Worm (Caenorhabditis elegans) whole organism, young adult: ENCODE measurements around the gene sod-3.

ENCODE experiments used
- B0019.2 ChIP-seq: fragments of 200-800 bp; sonication (Bioruptor generic); conservative IDR thresholded peaks from 2 replicates; pipeline ENCODE4 v1.3.6; 2022; ENCODE audit warnings: missing genetic modification reagents, missing genetic modification characterization, missing compliant biosample characterization
- F33H1.4 ChIP-seq: fragments of 200-800 bp; sonication (Bioruptor generic); IDR thresholded peaks from 2 replicates; pipeline ENCODE4 v1.3.6; 2022; ENCODE audit warnings: missing genetic modification reagents, missing genetic modification characterization, missing compliant biosample characterization
- F57A8.1 ChIP-seq: fragments of 200-800 bp; sonication (Bioruptor generic); optimal IDR thresholded peaks from 2 replicates; lab custom pipeline; 2018; ENCODE audit warnings: mild to moderate bottlenecking, missing genetic modification characterization, moderate library complexity, missing compliant biosample characterization
- K11D2.4 ChIP-seq: fragments of 200-800 bp; sonication (Bioruptor generic); IDR thresholded peaks from 2 replicates; pipeline ENCODE4 v1.3.6; 2022; ENCODE audit warnings: missing genetic modification reagents, missing genetic modification characterization, missing compliant biosample characterization
- T26A5.8 ChIP-seq: sonication (generic microtip); optimal IDR thresholded peaks from 2 replicates; lab custom pipeline; 2016; ENCODE audit warnings: missing genetic modification characterization, missing compliant biosample characterization
- Y79H2A.3 ChIP-seq: fragments of 200-800 bp; sonication (Bioruptor generic); conservative IDR thresholded peaks from 2 replicates; pipeline ENCODE4 v1.3.6; 2022; ENCODE audit warnings: missing genetic modification reagents, missing genetic modification characterization, missing compliant biosample characterization
- bed-1 ChIP-seq: fragments of 200-800 bp; sonication (Bioruptor generic); IDR thresholded peaks from 2 replicates; pipeline ENCODE4 v1.3.6; 2022; ENCODE audit warnings: missing genetic modification reagents, missing genetic modification characterization, missing compliant biosample characterization
- bed-2 ChIP-seq: fragments of 200-800 bp; sonication (Bioruptor generic); IDR thresholded peaks from 2 replicates; pipeline ENCODE4 v1.3.6; 2022; ENCODE audit warnings: missing genetic modification reagents, missing genetic modification characterization, missing compliant biosample characterization
- cebp-1 ChIP-seq, 2 experiments: fragments of 200-800 bp in 1 of 2; sonication (Bioruptor generic) in 1 of 2; sonication (generic microtip) in 1 of 2; IDR thresholded peaks in 1 of 2; optimal IDR thresholded peaks in 1 of 2; 2 replicates each; pipeline versions ENCODE4 v1.3.6 to Lab custom; 2017 to 2022; ENCODE audit warnings: missing compliant biosample characterization in 2 of 2, missing genetic modification characterization in 2 of 2, mild to moderate bottlenecking in 1 of 2, missing genetic modification reagents in 1 of 2, moderate library complexity in 1 of 2
- ceh-100 ChIP-seq: fragments of 200-800 bp; sonication (Bioruptor generic); IDR thresholded peaks from 2 replicates; pipeline ENCODE4 v1.3.6; 2022; ENCODE audit warnings: missing genetic modification reagents, missing genetic modification characterization, missing compliant biosample characterization
- ceh-58 ChIP-seq: fragments of 200-800 bp; sonication (Bioruptor generic); IDR thresholded peaks from 2 replicates; pipeline ENCODE4 v1.3.6; 2022; ENCODE audit warnings: missing genetic modification characterization, missing compliant biosample characterization
- ceh-91 ChIP-seq: fragments of 200-800 bp; sonication (Bioruptor generic); IDR thresholded peaks from 2 replicates; pipeline ENCODE4 v1.3.6; 2022; ENCODE audit warnings: missing genetic modification reagents, missing genetic modification characterization, missing compliant biosample characterization
- chd-7 ChIP-seq: sonication (generic microtip); optimal IDR thresholded peaks from 2 replicates; lab custom pipeline; 2016; ENCODE audit warnings: mild to moderate bottlenecking, missing genetic modification characterization, moderate library complexity, missing compliant biosample characterization
- dpl-1 ChIP-seq: fragments of 150-350 bp; optimal IDR thresholded peaks from 2 replicates; lab custom pipeline; 2014; ENCODE audit warnings: missing biosample characterization, missing genetic modification reagents, missing genetic modification characterization
- gei-17 ChIP-seq: fragments of 200-800 bp; sonication (Bioruptor generic); optimal IDR thresholded peaks from 2 replicates; lab custom pipeline; 2018; ENCODE audit warnings: mild to moderate bottlenecking, missing genetic modification characterization, missing compliant biosample characterization
- hlh-26 ChIP-seq: fragments of 200-800 bp; sonication (Bioruptor generic); conservative IDR thresholded peaks from 2 replicates; pipeline ENCODE4 v1.3.6; 2022; ENCODE audit warnings: missing genetic modification reagents, missing genetic modification characterization, missing compliant biosample characterization
- hsf-1 ChIP-seq: fragments of 200-800 bp; sonication (Bioruptor generic); IDR thresholded peaks from 2 replicates; pipeline ENCODE4 v1.3.6; 2022; ENCODE audit warnings: missing genetic modification reagents, missing genetic modification characterization, missing compliant biosample characterization
- lag-1 ChIP-seq: fragments of 200-800 bp; sonication (Bioruptor generic); IDR thresholded peaks from 2 replicates; pipeline ENCODE4 v1.3.6; 2022; ENCODE audit warnings: missing genetic modification reagents, missing genetic modification characterization, missing compliant biosample characterization
- madf-10 ChIP-seq: sonication (generic microtip); optimal IDR thresholded peaks from 2 replicates; lab custom pipeline; 2016; ENCODE audit warnings: mild to moderate bottlenecking, missing genetic modification characterization, missing compliant biosample characterization
- madf-8 ChIP-seq: fragments of 200-800 bp; sonication (Bioruptor generic); conservative IDR thresholded peaks from 2 replicates; pipeline ENCODE4 v1.3.6; 2022; ENCODE audit warnings: missing genetic modification reagents, missing genetic modification characterization, missing compliant biosample characterization
- mes-4 ChIP-seq: sonication (generic microtip); optimal IDR thresholded peaks from 2 replicates; lab custom pipeline; 2016; ENCODE audit warnings: missing genotype, missing genetic modification characterization, missing compliant biosample characterization
- nfya-1 ChIP-seq: sonication (generic microtip); optimal IDR thresholded peaks from 2 replicates; lab custom pipeline; 2017; ENCODE audit warnings: antibody characterized with exemption, missing compliant biosample characterization, missing genetic modification characterization, borderline replicate concordance; ENCODE audit not compliant: insufficient read depth
- nfya-2 ChIP-seq: fragments of 200-800 bp; sonication (Bioruptor generic); IDR thresholded peaks from 2 replicates; pipeline ENCODE4 v1.3.6; 2022; ENCODE audit warnings: missing genetic modification reagents, missing genetic modification characterization, missing compliant biosample characterization
- nhr-179 ChIP-seq: sonication (generic microtip); optimal IDR thresholded peaks from 2 replicates; lab custom pipeline; 2016; ENCODE audit warnings: mild to moderate bottlenecking, missing genetic modification characterization, missing compliant biosample characterization
- nhr-27 ChIP-seq: fragments of 200-800 bp; sonication (Bioruptor generic); optimal IDR thresholded peaks from 2 replicates; lab custom pipeline; 2018; ENCODE audit warnings: mild to moderate bottlenecking, missing genetic modification characterization, moderate library complexity, missing compliant biosample characterization
- pbrm-1 ChIP-seq: fragments of 200-800 bp; sonication (Bioruptor generic); IDR thresholded peaks from 2 replicates; pipeline ENCODE4 v1.3.6; 2022; ENCODE audit warnings: missing genetic modification reagents, missing genetic modification characterization, missing compliant biosample characterization
- rcor-1 ChIP-seq: fragments of 200-800 bp; sonication (Bioruptor generic); IDR thresholded peaks from 2 replicates; pipeline ENCODE4 v1.3.6; 2022; ENCODE audit warnings: missing genetic modification reagents, missing genetic modification characterization, missing compliant biosample characterization
- sdz-38 ChIP-seq: sonication (generic microtip); optimal IDR thresholded peaks from 2 replicates; lab custom pipeline; 2016; ENCODE audit warnings: missing genotype, missing genetic modification characterization, missing compliant biosample characterization
- snpc-1.1 ChIP-seq: sonication (generic microtip); optimal IDR thresholded peaks from 2 replicates; lab custom pipeline; 2017; ENCODE audit warnings: missing genetic modification characterization, mild to moderate bottlenecking, missing compliant biosample characterization, antibody characterized with exemption, moderate library complexity, missing genotype, missing genetic modification reagents; ENCODE audit not compliant: insufficient read depth
- snpc-4 ChIP-seq, 5 experiments: fragments of 150-350 bp in 1 of 5; sonication (generic microtip) in 4 of 5; optimal IDR thresholded peaks; 2 replicates each; lab custom pipeline; 2014 to 2018; ENCODE audit warnings: missing genetic modification characterization in 5 of 5, missing biosample characterization in 3 of 5, antibody characterized with exemption in 2 of 5, mild to moderate bottlenecking in 2 of 5, missing compliant biosample characterization in 2 of 5, missing genotype in 2 of 5, moderate library complexity in 2 of 5, missing genetic modification reagents in 1 of 5
- somi-1 ChIP-seq: fragments of 200-800 bp; sonication (Bioruptor generic); optimal IDR thresholded peaks from 2 replicates; lab custom pipeline; 2018; ENCODE audit warnings: mild to moderate bottlenecking, missing genetic modification characterization, missing compliant biosample characterization
- sptf-2 ChIP-seq: fragments of 200-800 bp; sonication (Bioruptor generic); optimal IDR thresholded peaks from 2 replicates; lab custom pipeline; 2018; ENCODE audit warnings: mild to moderate bottlenecking, missing genetic modification characterization, missing compliant biosample characterization
- ztf-18 ChIP-seq: sonication (generic microtip); optimal IDR thresholded peaks from 2 replicates; lab custom pipeline; 2016; ENCODE audit warnings: missing genotype, mild to moderate bottlenecking, missing genetic modification characterization, missing compliant biosample characterization
- ztf-25 ChIP-seq: fragments of 200-800 bp; sonication (Bioruptor generic); IDR thresholded peaks from 2 replicates; pipeline ENCODE4 v1.3.6; 2022; ENCODE audit warnings: missing genetic modification reagents, missing genetic modification characterization, missing compliant biosample characterization
- ztf-28 ChIP-seq: fragments of 200-800 bp; sonication (Bioruptor generic); IDR thresholded peaks from 2 replicates; pipeline ENCODE4 v1.3.6; 2022; ENCODE audit warnings: missing genetic modification reagents, missing genetic modification characterization, missing compliant biosample characterization

sod-3 gene

ce11 chrX:17092416-17092815 is at the start of gene sod-3:
sod-3 (plus strand) TSS chrX:17092753.
- TF ChIP-seq nhr-27 (no peak), ceh-58 (no peak), ceh-100 (GFP tag; lab: Robert Waterston, UW) (no peak), bed-2 (GFP tag; lab: Robert Waterston, UW) (no peak), bed-1 (GFP tag; lab: Robert Waterston, UW) (no peak), cebp-1 (GFP tag; IDR thresholded peaks at IDR 0.05; lab: Robert Waterston, UW) (no peak), cebp-1 (tag; optimal IDR thresholded peaks at IDR 0.05; lab: Kevin White, UChicago) (no peak), madf-10 (tag; lab: Kevin White, UChicago) (no peak), somi-1 (GFP tag; lab: Kevin White, UChicago) (no peak), mes-4 (tag; lab: Kevin White, UChicago) (no peak), ztf-18 (tag; lab: Kevin White, UChicago) (no peak), snpc-1.1 (no peak), ceh-91 (no peak), dpl-1 (GFP tag; lab: Kevin White, UChicago) (no peak), B0019.2 (GFP tag; lab: Robert Waterston, UW) (no peak), ztf-28 (GFP tag; lab: Robert Waterston, UW) (no peak), snpc-4 (GFP tag; optimal IDR thresholded peaks at IDR 0.05; lab: Kevin White, UChicago) (no peak), snpc-4 (tag; optimal IDR thresholded peaks at IDR 0.05; lab: Kevin White, UChicago) (no peak), nhr-179 (no peak), K11D2.4 (no peak), hlh-26 (GFP tag; lab: Robert Waterston, UW) (no peak)
- TF ChIP-seq, all 124 proteins: peak for 0

- TF ChIP-seq lag-1 (GFP tag; lab: Robert Waterston, UW) (no peak), rcor-1 (no peak), nfya-2 (GFP tag; lab: Robert Waterston, UW) (no peak), T26A5.8 (tag; lab: Kevin White, UChicago) (no peak), sptf-2 (GFP tag; lab: Kevin White, UChicago) (no peak), bed-2 (GFP tag; lab: Robert Waterston, UW) (no peak), ztf-25 (GFP tag; lab: Robert Waterston, UW) (no peak), F57A8.1 (no peak), nfya-1 (tag; lab: Kevin White, UChicago) (no peak), hsf-1 (GFP tag; lab: Robert Waterston, UW) (no peak), F33H1.4 (GFP tag; lab: Robert Waterston, UW) (no peak), madf-8 (GFP tag; lab: Robert Waterston, UW) (no peak), gei-17 (GFP tag; lab: Kevin White, UChicago) (no peak), sdz-38 (tag; lab: Kevin White, UChicago) (no peak), chd-7 (tag; lab: Kevin White, UChicago) (no peak)
These were observed 49.6 kb upstream of the sod-3 start, which contains the start of gene F35B3.7 for ce11 chrX:17042946-17043345. F35B3.7 (minus strand) TSS chrX:17043078.

- TF ChIP-seq ceh-58 (no peak), lag-1 (GFP tag; lab: Robert Waterston, UW) (no peak), Y79H2A.3 (GFP tag; lab: Robert Waterston, UW) (no peak), ceh-100 (GFP tag; lab: Robert Waterston, UW) (no peak), pbrm-1 (no peak)
- TF ChIP-seq, all 124 proteins: peak for 0
These were observed 47.0 kb upstream of the sod-3 start, which contains the start of gene C30G4.2 for ce11 chrX:17045529-17045928. C30G4.2 (minus strand) TSS chrX:17045629.
